Worm (Caenorhabditis elegans): ENCODE results near the gene dct-6.

Gene dct-6

DNA sequence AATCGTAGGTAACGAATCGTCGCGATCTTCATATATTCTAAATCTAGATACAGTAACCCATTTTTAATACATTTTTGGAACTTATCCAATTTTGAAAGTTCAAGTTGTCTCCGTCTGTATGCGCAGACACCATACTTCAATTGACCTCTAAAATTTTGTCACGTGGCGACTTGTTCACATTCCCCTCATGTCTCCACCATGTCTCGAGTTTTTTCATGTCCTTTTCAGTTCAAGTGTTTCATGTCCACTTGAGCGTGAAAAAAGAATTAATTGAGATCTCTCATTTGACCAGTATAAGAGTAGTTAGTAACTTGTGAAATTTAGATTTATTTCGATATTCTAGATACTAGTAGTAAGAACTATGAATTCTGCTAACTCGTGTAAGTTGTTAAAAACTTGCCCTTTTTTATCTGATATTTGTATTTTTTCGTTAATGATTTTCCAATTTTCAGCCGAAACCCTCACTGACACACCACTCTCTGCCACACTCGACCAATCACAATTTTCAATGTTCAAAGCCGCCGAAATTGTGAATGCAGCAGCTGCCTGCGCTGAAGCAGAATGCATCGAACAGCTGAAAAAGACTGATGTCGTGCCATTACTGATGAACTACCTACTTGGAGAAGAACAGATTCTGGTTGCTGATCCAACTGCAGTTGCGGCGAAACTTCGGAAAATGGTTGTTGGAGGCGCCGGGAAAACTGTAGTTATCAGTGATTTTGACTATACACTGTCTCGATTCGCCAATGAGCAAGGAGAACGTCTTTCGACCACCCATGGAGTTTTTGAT, 14.4 kb upstream of the dct-6 start (continued):
- TF ChIP-seq tlp-1 (tag; optimal IDR thresholded peaks at IDR 0.05) (no peak), fkh-8 (tag; optimal IDR thresholded peaks at IDR 0.05) (peak; percentile 13), unc-98 (GFP tag; IDR thresholded peaks at IDR 0.05) (no peak), ama-1 (optimal IDR thresholded peaks at IDR 0.05) (no peak), jun-1 (tag; optimal IDR thresholded peaks at IDR 0.05) (no peak), unc-86 (tag; optimal IDR thresholded peaks at IDR 0.05) (no peak), nhr-19 (GFP tag; conservative IDR thresholded peaks at IDR 0.05) (peak; percentile 32; the same call in 1 of the 2 replicates), mep-1 (tag; optimal IDR thresholded peaks at IDR 0.05) (peak; percentile 59), aha-1 (tag; optimal IDR thresholded peaks at IDR 0.05) (no peak), nhr-237 (tag; optimal IDR thresholded peaks at IDR 0.05) (no peak), skn-1 (tag; optimal IDR thresholded peaks at IDR 0.05) (no peak), ceh-82 (tag; optimal IDR thresholded peaks at IDR 0.05) (peak in 1 of 3 experiments; percentile 12), nhr-76 (tag; optimal IDR thresholded peaks at IDR 0.05) (no peak), ces-1 (GFP tag; optimal IDR thresholded peaks at IDR 0.05) (no peak), nhr-47 (tag; optimal IDR thresholded peaks at IDR 0.05) (peak; percentile 12), nhr-85 (tag) (peak; percentile 91), nhr-11 (tag; optimal IDR thresholded peaks at IDR 0.05) (no peak), isw-1 (GFP tag; IDR thresholded peaks at IDR 0.05) (no peak), ceh-90 (tag; optimal IDR thresholded peaks at IDR 0.05) (no peak), lin-35 (GFP tag; optimal IDR thresholded peaks at IDR 0.05) (peak; percentile 3 to 53), lsy-2 (tag; optimal IDR thresholded peaks at IDR 0.05) (peak; percentile 34 to 52), tbx-2 (tag; optimal IDR thresholded peaks at IDR 0.05) (peak; percentile 33), nhr-77 (tag; optimal IDR thresholded peaks at IDR 0.05) (no peak), fkh-10 (GFP tag; optimal IDR thresholded peaks at IDR 0.05) (peak; percentile 50), snu-23 (GFP tag; optimal IDR thresholded peaks at IDR 0.05) (peak; percentile 72)

ce11 chrIII:5953041-5953912, 12.9 kb upstream of the dct-6 start:
- TF ChIP-seq nhr-71 (tag; optimal IDR thresholded peaks at IDR 0.05) (peak; percentile 28), nhr-90 (tag; optimal IDR thresholded peaks at IDR 0.05; ENCODE audit: poor library complexity) (peak; percentile 4), hlh-17 (GFP tag; optimal IDR thresholded peaks at IDR 0.05; ENCODE audit: borderline replicate concordance) (no peak), nhr-11 (tag; optimal IDR thresholded peaks at IDR 0.05) (no peak), elt-2 (tag; optimal IDR thresholded peaks at IDR 0.05) (no peak), tbx-2 (tag; optimal IDR thresholded peaks at IDR 0.05) (no peak), lsy-2 (tag; optimal IDR thresholded peaks at IDR 0.05) (no peak), pax-3 (tag; optimal IDR thresholded peaks at IDR 0.05) (no peak), ceh-88 (GFP tag; IDR thresholded peaks at IDR 0.05) (no peak), egl-27 (tag; optimal IDR thresholded peaks at IDR 0.05) (no peak), hpl-2 (GFP tag; optimal IDR thresholded peaks at IDR 0.05) (no peak), lin-35 (GFP tag; optimal IDR thresholded peaks at IDR 0.05) (peak in 1 of 2 experiments; percentile 5), pag-3 (tag; optimal IDR thresholded peaks at IDR 0.05; ENCODE audit: borderline replicate concordance, insufficient read depth) (no peak), C04F5.9 (tag; optimal IDR thresholded peaks at IDR 0.05) (no peak), nhr-77 (tag; optimal IDR thresholded peaks at IDR 0.05) (no peak), sox-4 (tag; optimal IDR thresholded peaks at IDR 0.05) (no peak), vab-15 (tag; optimal IDR thresholded peaks at IDR 0.05) (no peak), isw-1 (GFP tag; IDR thresholded peaks at IDR 0.05) (no peak), blmp-1 (tag; optimal IDR thresholded peaks at IDR 0.05) (no peak), unc-62 (GFP tag; optimal IDR thresholded peaks at IDR 0.05) (no peak), fos-1 (tag; optimal IDR thresholded peaks at IDR 0.05) (no peak), nhr-19 (GFP tag; conservative IDR thresholded peaks at IDR 0.05) (no peak), snu-23 (GFP tag; optimal IDR thresholded peaks at IDR 0.05) (peak; percentile 5), efl-1 (optimal IDR thresholded peaks at IDR 0.05) (no peak), efl-1 (GFP tag; optimal IDR thresholded peaks at IDR 0.05 in 1 of 2) (peak in 1 of 2 experiments; percentile 20), ama-1 (optimal IDR thresholded peaks at IDR 0.05) (peak; percentile 9), dpl-1 (GFP tag; optimal IDR thresholded peaks at IDR 0.05) (no peak), lin-39 (tag; optimal IDR thresholded peaks at IDR 0.05) (no peak), irx-1 (tag; optimal IDR thresholded peaks at IDR 0.05) (no peak), C16A3.4 (tag; optimal IDR thresholded peaks at IDR 0.05) (no peak), lin-14 (GFP tag; optimal IDR thresholded peaks at IDR 0.05) (no peak), ceh-90 (tag; optimal IDR thresholded peaks at IDR 0.05) (no peak), snpc-4 (tag; optimal IDR thresholded peaks at IDR 0.05) (no peak), nhr-85 (tag) (peak; percentile 58)

Data from whole organism, L1 larva.